Fruit fly (Drosophila melanogaster) whole organism, wandering third instar larva: ENCODE data around the gene amrt.

Source experiments
- GATAd ChIP-seq: sonication (Bioruptor generic); optimal IDR thresholded peaks from 2 replicates; lab custom pipeline; 2016; ENCODE audit warnings: missing biosample characterization, missing genetic modification characterization
- HLH106 ChIP-seq: fragments of 200-800 bp; optimal IDR thresholded peaks from 3 replicates; lab custom pipeline; 2019; ENCODE audit warnings: missing biosample characterization, mild to moderate bottlenecking, missing genetic modification characterization, moderate library complexity
- Hr78 ChIP-seq: fragments of >200 bp; optimal IDR thresholded peaks from 2 replicates; lab custom pipeline; 2017; ENCODE audit warnings: missing biosample characterization, missing genetic modification characterization
- Sp1 ChIP-seq: fragments of 200-800 bp; sonication (Bioruptor generic); optimal IDR thresholded peaks from 3 replicates; lab custom pipeline; 2019; ENCODE audit warnings: missing biosample characterization, mild to moderate bottlenecking, missing genetic modification characterization, moderate library complexity
- br ChIP-seq: fragments of 200-800 bp; sonication (Bioruptor generic); optimal IDR thresholded peaks from 2 replicates; lab custom pipeline; 2016; ENCODE audit warnings: missing biosample characterization, missing genetic modification characterization
- dl ChIP-seq, 2 experiments: fragments of 175-275, 200-275 bp in 1 of 2; fragments of 200-275 bp in 1 of 2; sonication (Bioruptor generic); optimal IDR thresholded peaks; lab custom pipeline; 2018; ENCODE audit warnings: mild to moderate bottlenecking in 2 of 2, missing biosample characterization in 2 of 2, missing genetic modification characterization in 2 of 2, moderate library complexity in 2 of 2; ENCODE audit not compliant: partially characterized antibody in 2 of 2, insufficient read depth in 1 of 2
- fru ChIP-seq: fragments of 200-800 bp; sonication (Bioruptor generic); optimal IDR thresholded peaks from 3 replicates; lab custom pipeline; 2016; ENCODE audit warnings: missing biosample characterization, mild to moderate bottlenecking, missing genetic modification characterization
- jim ChIP-seq: fragments of 175-275, 200-325 bp; sonication (Bioruptor generic); optimal IDR thresholded peaks from 2 replicates; lab custom pipeline; 2016; ENCODE audit warnings: missing biosample characterization, mild to moderate bottlenecking, missing genetic modification characterization
- lola ChIP-seq: fragments of >200 bp; optimal IDR thresholded peaks from 2 replicates; lab custom pipeline; 2017; ENCODE audit warnings: missing biosample characterization, missing genetic modification characterization
- pan ChIP-seq: fragments of >200 bp; optimal IDR thresholded peaks from 2 replicates; lab custom pipeline; 2017
- psq ChIP-seq: fragments of 200-800 bp; sonication (Bioruptor generic); optimal IDR thresholded peaks from 3 replicates; lab custom pipeline; 2017; ENCODE audit warnings: missing biosample characterization, mild to moderate bottlenecking, missing genetic modification characterization, moderate library complexity
- rgr ChIP-seq: fragments of 200-800 bp; sonication (Bioruptor generic); optimal IDR thresholded peaks from 3 replicates; lab custom pipeline; 2016; ENCODE audit warnings: missing biosample characterization, mild to moderate bottlenecking, missing genetic modification characterization
- usp ChIP-seq: fragments of >200 bp; optimal IDR thresholded peaks from 2 replicates; lab custom pipeline; 2017; ENCODE audit warnings: missing biosample characterization, missing genetic modification characterization

- peak; percentile 64 for TF ChIP-seq HLH106 (tag; lab: Kevin White, UChicago)
- no peak for TF ChIP-seq lola
- no peak for TF ChIP-seq dl (GFP tag; optimal IDR thresholded peaks at IDR 0.05; lab: Kevin White, UChicago; ENCODE audit: insufficient read depth in 1 of 2, partially characterized antibody in 2 of 2)
- TF ChIP-seq Sp1 (GFP tag; lab: Kevin White, UChicago) = peak; percentile 75
- peak; percentile 65 for TF ChIP-seq fru (GFP tag; lab: Kevin White, UChicago)
- TF ChIP-seq psq (GFP tag; lab: Kevin White, UChicago) = peak; percentile 37
- TF ChIP-seq Hr78 (GFP tag; lab: Kevin White, UChicago) = no peak
- no peak for TF ChIP-seq usp (GFP tag; lab: Kevin White, UChicago)
- TF ChIP-seq pan (lab: Kevin White, UChicago) = no peak
- peak; percentile 58 for TF ChIP-seq jim (GFP tag; lab: Kevin White, UChicago)
- peak; percentile 45 for TF ChIP-seq br (GFP tag; lab: Kevin White, UChicago)
- peak; percentile 38 for TF ChIP-seq GATAd
- peak; percentile 55 for TF ChIP-seq rgr (GFP tag; lab: Kevin White, UChicago)
These were observed at the start of gene amrt, which contains the start of gene CtsB for dm6 chrX:13781739-13782502.
